Fruit fly (Drosophila melanogaster) whole organism, embryonic: ENCODE results near the gene CG13640.

Source experiments
- BEAF-32 ChIP-seq: fragments of 200-800 bp; sonication (Bioruptor generic); optimal IDR thresholded peaks from 3 replicates; lab custom pipeline; 2017; ENCODE audit warnings: missing biosample characterization, missing genetic modification characterization, mild to moderate bottlenecking, moderate library complexity, missing genetic modification reagents
- CG10267 ChIP-seq: fragments of 200-800 bp; sonication (Bioruptor generic); optimal IDR thresholded peaks from 2 replicates; lab custom pipeline; 2018; ENCODE audit warnings: missing biosample characterization, mild to moderate bottlenecking, missing genetic modification characterization, moderate library complexity
- CG10274 ChIP-seq: fragments of 200-800 bp; sonication (Bioruptor generic); optimal IDR thresholded peaks from 3 replicates; lab custom pipeline; 2017; ENCODE audit warnings: missing biosample characterization, mild to moderate bottlenecking, missing genetic modification characterization
- CG10979 ChIP-seq: fragments of 200-800 bp; sonication (Bioruptor generic); optimal IDR thresholded peaks from 2 replicates; lab custom pipeline; 2018; ENCODE audit warnings: missing biosample characterization, mild to moderate bottlenecking, missing genetic modification characterization, moderate library complexity
- CG11247 ChIP-seq: fragments of 200-800 bp; sonication (Bioruptor generic); IDR thresholded peaks from 2 replicates; pipeline ENCODE4 v1.3.6; 2022; ENCODE audit warnings: missing biosample characterization, missing genetic modification characterization
- CG12155 ChIP-seq: fragments of 200-800 bp; sonication (Bioruptor generic); optimal IDR thresholded peaks from 3 replicates; lab custom pipeline; 2016; ENCODE audit warnings: missing biosample characterization, missing genetic modification characterization
- CG12391 ChIP-seq: fragments of 200-800 bp; sonication (Bioruptor generic); optimal IDR thresholded peaks from 3 replicates; lab custom pipeline; 2018; ENCODE audit warnings: missing biosample characterization, mild to moderate bottlenecking, missing genetic modification characterization, moderate library complexity
- CG13287 ChIP-seq: fragments of 200-800 bp; sonication (Bioruptor generic); IDR thresholded peaks from 2 replicates; pipeline ENCODE4 v1.3.6; 2022; ENCODE audit warnings: missing biosample characterization, missing genetic modification characterization; ENCODE audit not compliant: partially characterized antibody
- CG1647 ChIP-seq: fragments of 200-800 bp; sonication (Bioruptor generic); optimal IDR thresholded peaks from 3 replicates; lab custom pipeline; 2016; ENCODE audit warnings: missing biosample characterization, missing genetic modification characterization
- CG18619 ChIP-seq: fragments of 200-800 bp; sonication (Bioruptor generic); optimal IDR thresholded peaks from 3 replicates; lab custom pipeline; 2017; ENCODE audit warnings: missing biosample characterization, mild to moderate bottlenecking, missing genetic modification characterization
- CG33213 ChIP-seq: fragments of 200-800 bp; sonication (Bioruptor generic); optimal IDR thresholded peaks from 3 replicates; lab custom pipeline; 2016; ENCODE audit warnings: missing biosample characterization, missing genetic modification characterization
- CG33557 ChIP-seq: fragments of 200-800 bp; sonication (Bioruptor generic); optimal IDR thresholded peaks from 2 replicates; lab custom pipeline; 2019; ENCODE audit warnings: missing biosample characterization, mild to moderate bottlenecking, missing genetic modification characterization, moderate library complexity
- CG6689 ChIP-seq: fragments of 200-800 bp; sonication (Bioruptor generic); IDR thresholded peaks from 2 replicates; pipeline ENCODE4 v1.3.6; 2022; ENCODE audit warnings: missing biosample characterization, missing genetic modification characterization
- CG6791 ChIP-seq: fragments of 200-800 bp; sonication (Bioruptor generic); IDR thresholded peaks from 3 replicates; pipeline ENCODE4 v1.3.6; 2022; ENCODE audit warnings: missing biosample characterization, missing genetic modification characterization; ENCODE audit not compliant: partially characterized antibody
- CG6813 ChIP-seq: fragments of 200-800 bp; sonication (Bioruptor generic); optimal IDR thresholded peaks from 2 replicates; lab custom pipeline; 2017; ENCODE audit warnings: missing biosample characterization, missing genetic modification characterization, mild to moderate bottlenecking, moderate library complexity, missing genetic modification reagents
- CG7987 ChIP-seq: fragments of 200-800 bp; sonication (Bioruptor generic); optimal IDR thresholded peaks from 2 replicates; lab custom pipeline; 2018; ENCODE audit warnings: missing biosample characterization, mild to moderate bottlenecking, missing genetic modification characterization, moderate library complexity
- CG8089 ChIP-seq: fragments of 200-800 bp; sonication (Bioruptor generic); optimal IDR thresholded peaks from 3 replicates; lab custom pipeline; 2016; ENCODE audit warnings: missing biosample characterization, missing genetic modification characterization
- CG8478 ChIP-seq: fragments of >200 bp; optimal IDR thresholded peaks from 2 replicates; lab custom pipeline; 2018
- CG9727 ChIP-seq: fragments of 200-800 bp; sonication (Bioruptor generic); optimal IDR thresholded peaks from 3 replicates; lab custom pipeline; 2017; ENCODE audit warnings: missing biosample characterization, mild to moderate bottlenecking, missing genetic modification characterization
- CG9797 ChIP-seq: fragments of 200-800 bp; sonication (Bioruptor generic); optimal IDR thresholded peaks from 3 replicates; lab custom pipeline; 2018; ENCODE audit warnings: missing biosample characterization, mild to moderate bottlenecking, missing genetic modification characterization
- CTCF ChIP-seq: fragments of 200-800 bp; sonication (Bioruptor generic); optimal IDR thresholded peaks from 2 replicates; lab custom pipeline; 2017; ENCODE audit warnings: missing biosample characterization, mild to moderate bottlenecking, missing genetic modification characterization, moderate library complexity
- Chrac-16 ChIP-seq: fragments of 200-800 bp; sonication (Bioruptor generic); optimal IDR thresholded peaks from 3 replicates; lab custom pipeline; 2016; ENCODE audit warnings: missing biosample characterization, missing genetic modification characterization
- HmgD ChIP-seq: fragments of 200-800 bp; sonication (Bioruptor generic); optimal IDR thresholded peaks from 3 replicates; lab custom pipeline; 2016; ENCODE audit warnings: missing biosample characterization, missing genetic modification characterization
- Hsf ChIP-seq: fragments of 200-800 bp; sonication (Bioruptor generic); optimal IDR thresholded peaks from 3 replicates; lab custom pipeline; 2016; ENCODE audit warnings: missing biosample characterization, missing genetic modification characterization
- Jarid2 ChIP-seq: fragments of 200-800 bp; sonication (Bioruptor generic); optimal IDR thresholded peaks from 3 replicates; lab custom pipeline; 2017; ENCODE audit warnings: mild to moderate bottlenecking, missing biosample characterization, missing genetic modification reagents, missing genetic modification characterization
- Lim3 ChIP-seq: fragments of 200-800 bp; sonication (Bioruptor generic); IDR thresholded peaks from 2 replicates; pipeline ENCODE4 v1.3.6; 2022; ENCODE audit warnings: missing biosample characterization, missing genetic modification characterization
- Myb ChIP-seq: fragments of 200-800 bp; sonication (Bioruptor generic); optimal IDR thresholded peaks from 2 replicates; lab custom pipeline; 2016; ENCODE audit warnings: missing biosample characterization, missing genetic modification characterization
- Nf-YA ChIP-seq: fragments of 200-800 bp; sonication (Bioruptor generic); IDR thresholded peaks from 2 replicates; pipeline ENCODE4 v1.3.6; 2022; ENCODE audit warnings: missing biosample characterization, missing genetic modification characterization
- Rfx ChIP-seq: fragments of 200-800 bp; sonication (Bioruptor generic); IDR thresholded peaks from 2 replicates; pipeline ENCODE4 v1.3.6; 2022; ENCODE audit warnings: missing biosample characterization, missing genetic modification characterization
- Six4 ChIP-seq: fragments of 200-800 bp; sonication (Bioruptor generic); optimal IDR thresholded peaks from 2 replicates; lab custom pipeline; 2016; ENCODE audit warnings: missing biosample characterization, missing genetic modification characterization
- Stat92E ChIP-seq, 3 experiments: fragments of >200 bp in 2 of 3; fragments of 200-800 bp in 1 of 3; sonication (Bioruptor generic) in 1 of 3; optimal IDR thresholded peaks; 2 replicates each; lab custom pipeline; 2017 to 2019; ENCODE audit warnings: missing biosample characterization in 3 of 3, missing genetic modification characterization in 3 of 3, mild to moderate bottlenecking in 1 of 3, moderate library complexity in 1 of 3
- ac ChIP-seq: fragments of 200-800 bp; sonication (Bioruptor generic); optimal IDR thresholded peaks from 3 replicates; lab custom pipeline; 2017; ENCODE audit warnings: missing biosample characterization, mild to moderate bottlenecking, missing genetic modification characterization
- caup ChIP-seq: fragments of 200-800 bp; sonication (Bioruptor generic); optimal IDR thresholded peaks from 3 replicates; lab custom pipeline; 2017; ENCODE audit warnings: missing biosample characterization, mild to moderate bottlenecking, missing genetic modification characterization, moderate library complexity; ENCODE audit not compliant: severe bottlenecking
- dpn ChIP-seq, 2 experiments: fragments of 200-800 bp; sonication (Bioruptor generic); optimal IDR thresholded peaks; 3 replicates each; lab custom pipeline; 2016; ENCODE audit warnings: missing biosample characterization in 2 of 2, missing genetic modification characterization in 2 of 2
- ewg ChIP-seq: fragments of 200-800 bp; sonication (Bioruptor generic); optimal IDR thresholded peaks from 3 replicates; lab custom pipeline; 2017; ENCODE audit warnings: mild to moderate bottlenecking, missing biosample characterization, missing genetic modification reagents, missing genetic modification characterization
- grau ChIP-seq: fragments of 200-800 bp; optimal IDR thresholded peaks from 3 replicates; lab custom pipeline; 2019; ENCODE audit warnings: missing biosample characterization, mild to moderate bottlenecking, missing genetic modification characterization, moderate library complexity
- kah ChIP-seq: fragments of 200-800 bp; sonication (Bioruptor generic); optimal IDR thresholded peaks from 2 replicates; lab custom pipeline; 2018; ENCODE audit warnings: missing biosample characterization, mild to moderate bottlenecking, missing genetic modification characterization
- kay ChIP-seq: fragments of 200-800 bp; sonication (Bioruptor generic); optimal IDR thresholded peaks from 2 replicates; lab custom pipeline; 2016; ENCODE audit warnings: missing biosample characterization, missing genetic modification characterization
- ken ChIP-seq: fragments of 200-800 bp; sonication (Bioruptor generic); IDR thresholded peaks from 3 replicates; pipeline ENCODE4 v1.3.6; 2022; ENCODE audit warnings: missing biosample characterization, missing genetic modification characterization
- otp ChIP-seq: fragments of 200-800 bp; sonication (Bioruptor generic); IDR thresholded peaks from 3 replicates; pipeline ENCODE4, ENCODE4 v1.3.6; 2022; ENCODE audit warnings: missing biosample characterization, missing genetic modification characterization
- pfk ChIP-seq: fragments of 200-800 bp; sonication (Bioruptor generic); optimal IDR thresholded peaks from 2 replicates; lab custom pipeline; 2018; ENCODE audit warnings: missing biosample characterization, mild to moderate bottlenecking, missing genetic modification characterization, moderate library complexity
- pho ChIP-seq: fragments of 200-800 bp; sonication (Bioruptor generic); optimal IDR thresholded peaks from 2 replicates; lab custom pipeline; 2016; ENCODE audit warnings: missing biosample characterization, missing genetic modification characterization
- pum ChIP-seq: fragments of 200-800 bp; sonication (Bioruptor generic); optimal IDR thresholded peaks from 2 replicates; lab custom pipeline; 2016; ENCODE audit warnings: missing biosample characterization, missing genetic modification characterization
- sens ChIP-seq: fragments of 200-800 bp; sonication (Bioruptor generic); peaks from one replicate; lab custom pipeline; 2016; ENCODE audit warnings: missing biosample characterization, missing genetic modification characterization
- ssp ChIP-seq: fragments of 200-800 bp; sonication (Bioruptor generic); IDR thresholded peaks from 2 replicates; pipeline ENCODE4 v1.3.6; 2022; ENCODE audit warnings: missing biosample characterization, missing genetic modification characterization
- tin ChIP-seq: fragments of 200-800 bp; sonication (Bioruptor generic); optimal IDR thresholded peaks from 3 replicates; lab custom pipeline; 2016; ENCODE audit warnings: missing biosample characterization, missing genetic modification characterization
- toy ChIP-seq: fragments of 200-800 bp; sonication (Bioruptor generic); IDR thresholded peaks from 2 replicates; pipeline ENCODE4 v1.3.6; 2022; ENCODE audit warnings: missing biosample characterization, missing genetic modification characterization
- ttk ChIP-seq: fragments of 200-800 bp; sonication (Bioruptor generic); IDR thresholded peaks from 2 replicates; pipeline ENCODE4 v2.1.2; 2022; ENCODE audit warnings: missing biosample characterization, missing genetic modification characterization
- vvl ChIP-seq: fragments of 200-800 bp; sonication (Bioruptor generic); IDR thresholded peaks from 2 replicates; pipeline ENCODE4 v1.3.6; 2022; ENCODE audit warnings: missing biosample characterization, missing genetic modification characterization
- zen ChIP-seq: fragments of 200-800 bp; sonication (Bioruptor generic); optimal IDR thresholded peaks from 3 replicates; lab custom pipeline; 2018; ENCODE audit warnings: missing biosample characterization, mild to moderate bottlenecking, missing genetic modification characterization, moderate library complexity

CG13640 gene

DNA sequence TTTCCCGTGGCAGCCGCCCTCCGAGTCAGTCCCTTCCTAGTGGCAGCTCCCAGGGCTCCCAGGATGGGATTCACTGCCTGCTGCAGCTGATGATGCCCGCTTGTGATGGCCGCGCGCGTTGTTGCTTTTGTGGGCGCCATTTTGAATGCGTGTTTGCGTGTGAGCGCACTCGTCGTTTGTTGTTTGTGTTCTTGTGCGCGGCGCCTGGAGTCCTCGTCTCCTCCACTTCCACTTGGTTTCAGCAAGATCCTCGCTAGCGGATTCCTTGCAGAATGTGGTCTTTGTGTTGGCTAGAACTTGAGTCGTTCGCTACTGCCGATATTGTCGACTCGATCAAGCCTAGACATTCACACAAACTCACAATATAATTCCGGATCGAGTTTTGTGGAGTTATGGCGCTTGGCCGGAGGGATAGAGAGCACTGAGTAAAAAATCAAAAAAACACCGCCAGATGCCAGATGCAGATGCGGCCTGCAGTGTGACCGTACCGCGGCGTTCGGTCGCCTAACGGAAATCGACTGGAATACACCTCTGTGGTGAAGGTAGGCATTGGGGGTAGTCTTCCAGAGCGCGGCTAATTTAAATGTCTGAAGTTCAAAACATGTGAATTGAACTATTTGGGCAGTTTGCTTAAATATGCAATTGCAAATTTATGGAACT lies 8.6 kb upstream of the CG13640 start, which contains the start of gene CycB3 (continued):
- peak; percentile 16 for TF ChIP-seq grau
- peak; percentile 35 for TF ChIP-seq ac
- TF ChIP-seq ssp (GFP tag; lab: Robert Waterston, UW): peak; percentile 74
- no peak for TF ChIP-seq CG11247 (GFP tag; lab: Robert Waterston, UW)
- peak; percentile 20 for TF ChIP-seq tin (GFP tag; lab: Kevin White, UChicago)
- TF ChIP-seq pum (GFP tag; lab: Kevin White, UChicago): no peak
- TF ChIP-seq CG12391 (tag; lab: Kevin White, UChicago): peak; percentile 31
- no peak for TF ChIP-seq CG10274 (GFP tag; lab: Kevin White, UChicago)
- TF ChIP-seq Six4 (GFP tag; lab: Kevin White, UChicago): no peak
- no peak for TF ChIP-seq CG8478 (lab: Kevin White, UChicago)
- TF ChIP-seq CG8089: no peak
- no peak for TF ChIP-seq Chrac-16 (GFP tag; lab: Kevin White, UChicago)
- no peak for TF ChIP-seq CG1647 (GFP tag; lab: Kevin White, UChicago)
- TF ChIP-seq pfk (GFP tag; lab: Kevin White, UChicago): peak; percentile 38
- peak; percentile 47 for TF ChIP-seq CG10267 (tag; lab: Kevin White, UChicago)
- peak in 1 of 3 experiments; percentile 28 for TF ChIP-seq Stat92E (GFP tag; optimal IDR thresholded peaks at IDR 0.05; lab: Kevin White, UChicago)
- peak; percentile 56 for TF ChIP-seq BEAF-32 (GFP tag; lab: Kevin White, UChicago)
- TF ChIP-seq otp: no peak
- peak; percentile 45 for TF ChIP-seq CG7987
- peak; percentile 49 for TF ChIP-seq caup (GFP tag; lab: Kevin White, UChicago)
- peak; percentile 33 for TF ChIP-seq zen (tag; lab: Kevin White, UChicago)
- TF ChIP-seq kah (GFP tag; lab: Kevin White, UChicago): no peak
- TF ChIP-seq Lim3 (GFP tag; lab: Robert Waterston, UW): no peak
- TF ChIP-seq CG9727: peak; percentile 23
- TF ChIP-seq Jarid2 (GFP tag; lab: Kevin White, UChicago): peak; percentile 26
- peak; percentile 55 for TF ChIP-seq Rfx (GFP tag; lab: Robert Waterston, UW)
- peak; percentile 58 for TF ChIP-seq CTCF (GFP tag; lab: Kevin White, UChicago)
- TF ChIP-seq sens (GFP tag; lab: Kevin White, UChicago): peak; percentile 75
- peak; percentile 21; the same call in 1 of the 2 replicates for TF ChIP-seq Nf-YA
- peak; percentile 49 for TF ChIP-seq CG13287 (GFP tag; lab: Robert Waterston, UW)
- peak in 1 of 2 experiments; percentile 2 for TF ChIP-seq dpn (GFP tag; optimal IDR thresholded peaks at IDR 0.05; lab: Kevin White, UChicago)
- TF ChIP-seq CG18619 (GFP tag; lab: Kevin White, UChicago): peak; percentile 26
- TF ChIP-seq toy: no peak
- peak; percentile 22 for TF ChIP-seq ewg (GFP tag; lab: Kevin White, UChicago)
- TF ChIP-seq pho: no peak
- peak; percentile 6 for TF ChIP-seq CG12155 (GFP tag; lab: Kevin White, UChicago)
- TF ChIP-seq ken (GFP tag; lab: Robert Waterston, UW): 0 out of 3 replicates have a peak, but pooled peaks have one; percentile 9
- TF ChIP-seq vvl: peak; percentile 64
- TF ChIP-seq HmgD (GFP tag; lab: Kevin White, UChicago): peak; percentile 37
- peak; percentile 39 for TF ChIP-seq CG6813 (GFP tag; lab: Kevin White, UChicago)
- TF ChIP-seq CG6689 (GFP tag; lab: Robert Waterston, UW): no peak
- no peak for TF ChIP-seq kay
- TF ChIP-seq Myb (GFP tag; lab: Kevin White, UChicago): peak; percentile 93
- TF ChIP-seq CG6791 (GFP tag; lab: Robert Waterston, UW): 0 out of 3 replicates have a peak, but pooled peaks have one; percentile 51
- TF ChIP-seq CG33213 (GFP tag; lab: Kevin White, UChicago): peak; percentile 63
- peak; percentile 8 for TF ChIP-seq CG33557 (GFP tag; lab: Kevin White, UChicago)
- peak; percentile 20; the same call in 1 of the 2 replicates for TF ChIP-seq ttk (GFP tag; lab: Robert Waterston, UW)
- peak; percentile 98 for TF ChIP-seq CG9797 (GFP tag; lab: Kevin White, UChicago)
- peak; percentile 41 for TF ChIP-seq CG10979
- peak; percentile 11 for TF ChIP-seq Hsf (GFP tag; lab: Kevin White, UChicago)
